Fruit fly (Drosophila melanogaster): Measurements from ENCODE around the gene CG7382.
A peak's percentile ranks its signal among the peaks of the same experiment; 100 is the strongest.

The CG7382 gene

dm6 chr2L:5501335-5501734 is 18.4 kb downstream of the CG7382 start (continued):
- TF ChIP-seq Sox102F (GFP tag; optimal IDR thresholded peaks at IDR 0.05) (peak; percentile 68), vri (GFP tag; optimal IDR thresholded peaks at IDR 0.05) (peak; percentile 70), Blimp-1 (GFP tag; optimal IDR thresholded peaks at IDR 0.05) (peak; percentile 48), CG11294 (GFP tag; IDR thresholded peaks at IDR 0.05) (no peak), net (GFP tag; optimal IDR thresholded peaks at IDR 0.05) (peak; percentile 44), CG1621 (tag; optimal IDR thresholded peaks at IDR 0.05) (peak; percentile 39), CG7368 (GFP tag; optimal IDR thresholded peaks at IDR 0.05) (peak; percentile 10), Ets21C (GFP tag; optimal IDR thresholded peaks at IDR 0.05) (peak; percentile 45), fkh (GFP tag; optimal IDR thresholded peaks at IDR 0.05) (no peak), ss (GFP tag; optimal IDR thresholded peaks at IDR 0.05) (peak; percentile 44 to 50), dsx (GFP tag; optimal IDR thresholded peaks at IDR 0.05; ENCODE audit: poor library complexity, severe bottlenecking) (peak; percentile 63), Eip93F (GFP tag; optimal IDR thresholded peaks at IDR 0.05) (peak; percentile 35), CG8319 (GFP tag; optimal IDR thresholded peaks at IDR 0.05) (peak; percentile 1), CG4318 (GFP tag; optimal IDR thresholded peaks at IDR 0.05) (no peak), CG31627 (GFP tag; optimal IDR thresholded peaks at IDR 0.05) (peak; percentile 54), topi (GFP tag; optimal IDR thresholded peaks at IDR 0.05) (peak; percentile 67), acj6 (GFP tag; optimal IDR thresholded peaks at IDR 0.05) (peak; percentile 58), svp (GFP tag) (peak; percentile 87)

- TF ChIP-seq CG6808 (GFP tag; optimal IDR thresholded peaks at IDR 0.05) (no peak), CG11902 (GFP tag; optimal IDR thresholded peaks at IDR 0.05) (no peak), CG8319 (GFP tag; optimal IDR thresholded peaks at IDR 0.05) (no peak), Gug (GFP tag; IDR thresholded peaks at IDR 0.05) (no peak), CG6276 (GFP tag; optimal IDR thresholded peaks at IDR 0.05) (no peak), CG4318 (GFP tag; optimal IDR thresholded peaks at IDR 0.05) (no peak), esn (GFP tag; optimal IDR thresholded peaks at IDR 0.05) (no peak), CG9139 (GFP tag; optimal IDR thresholded peaks at IDR 0.05) (no peak), lz (GFP tag; optimal IDR thresholded peaks at IDR 0.05) (no peak), Hr39 (GFP tag; optimal IDR thresholded peaks at IDR 0.05) (no peak), Eip75B (GFP tag; optimal IDR thresholded peaks at IDR 0.05) (no peak), achi (GFP tag; optimal IDR thresholded peaks at IDR 0.05) (no peak), eg (GFP tag; IDR thresholded peaks at IDR 0.05) (0 out of 3 replicates have a peak, but pooled peaks have one; percentile 20), topi (GFP tag; optimal IDR thresholded peaks at IDR 0.05) (no peak), Ets96B (tag; optimal IDR thresholded peaks at IDR 0.05) (peak; percentile 24), Eip78C (GFP tag) (peak; percentile 69), Hr38 (GFP tag; optimal IDR thresholded peaks at IDR 0.05) (no peak), CG8119 (GFP tag; IDR thresholded peaks at IDR 0.05) (peak; percentile 36; the same call in 1 of the 3 replicates), CG32006 (GFP tag; optimal IDR thresholded peaks at IDR 0.05) (peak; percentile 23), CG1621 (tag; optimal IDR thresholded peaks at IDR 0.05) (no peak), CG7368 (GFP tag; optimal IDR thresholded peaks at IDR 0.05) (no peak), CG6163 (GFP tag; IDR thresholded peaks at IDR 0.05) (no peak), CG15336 (GFP tag; IDR thresholded peaks at IDR 0.05) (0 out of 2 replicates have a peak, but pooled peaks have one; percentile 35)
Observed at dm6 chr2L:5499458-5499857, 20.2 kb downstream of the CG7382 start.

dm6 chr2L:5496468-5497093 is 23.1 kb downstream of the CG7382 start:
- TF ChIP-seq fkh (GFP tag; optimal IDR thresholded peaks at IDR 0.05) (no peak), CG6163 (GFP tag; IDR thresholded peaks at IDR 0.05) (peak; percentile 36; the same call in 1 of the 3 replicates), OdsH (GFP tag; optimal IDR thresholded peaks at IDR 0.05) (no peak), Met (GFP tag; optimal IDR thresholded peaks at IDR 0.05) (peak; percentile 7), Ets21C (GFP tag; optimal IDR thresholded peaks at IDR 0.05) (no peak), Gug (GFP tag; IDR thresholded peaks at IDR 0.05) (no peak), topi (GFP tag; optimal IDR thresholded peaks at IDR 0.05) (no peak), achi (GFP tag; optimal IDR thresholded peaks at IDR 0.05) (peak; percentile 17), svp (GFP tag) (peak; percentile 15), dac (GFP tag; optimal IDR thresholded peaks at IDR 0.05) (no peak), CG9139 (GFP tag; optimal IDR thresholded peaks at IDR 0.05) (no peak), Sox15 (GFP tag; optimal IDR thresholded peaks at IDR 0.05) (no peak)
